Worm (Caenorhabditis elegans) whole organism, young adult: ENCODE measurements around the gene cdh-5.

Experiments used
- D2030.7 ChIP-seq: fragments of 200-800 bp; sonication (Bioruptor generic); IDR thresholded peaks from 2 replicates; pipeline ENCODE4 v1.3.6; 2022; ENCODE audit warnings: missing genetic modification reagents, missing genetic modification characterization, missing compliant biosample characterization
- F33H1.4 ChIP-seq: fragments of 200-800 bp; sonication (Bioruptor generic); IDR thresholded peaks from 2 replicates; pipeline ENCODE4 v1.3.6; 2022; ENCODE audit warnings: missing genetic modification reagents, missing genetic modification characterization, missing compliant biosample characterization
- F37B4.10 ChIP-seq: fragments of 200-800 bp; sonication (Bioruptor generic); IDR thresholded peaks from 2 replicates; pipeline ENCODE4 v1.3.6; 2022; ENCODE audit warnings: missing genetic modification characterization, missing compliant biosample characterization
- F39B2.1 ChIP-seq: fragments of 200-800 bp; sonication (Bioruptor generic); IDR thresholded peaks from 2 replicates; pipeline ENCODE4 v1.3.6; 2022; ENCODE audit warnings: missing genetic modification reagents, missing genetic modification characterization, missing compliant biosample characterization
- F49E8.2 ChIP-seq: sonication (generic microtip); optimal IDR thresholded peaks from 3 replicates; lab custom pipeline; 2017; ENCODE audit warnings: missing genetic modification characterization, mild to moderate bottlenecking, missing compliant biosample characterization, antibody characterized with exemption, moderate library complexity; ENCODE audit not compliant: insufficient read depth
- F52B5.7 ChIP-seq: sonication (generic microtip); optimal IDR thresholded peaks from 2 replicates; lab custom pipeline; 2016; ENCODE audit warnings: mild to moderate bottlenecking, missing genetic modification characterization, missing compliant biosample characterization
- F55B11.4 ChIP-seq: sonication (generic microtip); optimal IDR thresholded peaks from 2 replicates; lab custom pipeline; 2016; ENCODE audit warnings: missing compliant biosample characterization, missing genetic modification characterization, borderline replicate concordance; ENCODE audit not compliant: insufficient read depth
- Y67H2A.10 ChIP-seq: fragments of 200-800 bp; sonication (Bioruptor generic); conservative IDR thresholded peaks from 2 replicates; pipeline ENCODE4 v1.3.6; 2022; ENCODE audit warnings: missing genetic modification reagents, missing genetic modification characterization, missing compliant biosample characterization
- attf-3 ChIP-seq: fragments of 200-800 bp; sonication (Bioruptor generic); conservative IDR thresholded peaks from 2 replicates; pipeline ENCODE4 v1.3.6; 2022; ENCODE audit warnings: missing genetic modification reagents, missing genetic modification characterization, missing compliant biosample characterization
- attf-5 ChIP-seq: fragments of 200-800 bp; sonication (Bioruptor generic); optimal IDR thresholded peaks from 2 replicates; lab custom pipeline; 2018; ENCODE audit warnings: mild to moderate bottlenecking, missing genetic modification characterization, missing compliant biosample characterization
- cebp-1 ChIP-seq, 2 experiments: fragments of 200-800 bp in 1 of 2; sonication (Bioruptor generic) in 1 of 2; sonication (generic microtip) in 1 of 2; IDR thresholded peaks in 1 of 2; optimal IDR thresholded peaks in 1 of 2; 2 replicates each; pipeline versions ENCODE4 v1.3.6 to Lab custom; 2017 to 2022; ENCODE audit warnings: missing compliant biosample characterization in 2 of 2, missing genetic modification characterization in 2 of 2, mild to moderate bottlenecking in 1 of 2, missing genetic modification reagents in 1 of 2, moderate library complexity in 1 of 2
- ceh-100 ChIP-seq: fragments of 200-800 bp; sonication (Bioruptor generic); IDR thresholded peaks from 2 replicates; pipeline ENCODE4 v1.3.6; 2022; ENCODE audit warnings: missing genetic modification reagents, missing genetic modification characterization, missing compliant biosample characterization
- ceh-27 ChIP-seq: fragments of 200-800 bp; sonication (Bioruptor generic); optimal IDR thresholded peaks from 2 replicates; lab custom pipeline; 2018; ENCODE audit warnings: mild to moderate bottlenecking, missing genetic modification characterization, moderate library complexity, missing compliant biosample characterization
- efl-1 ChIP-seq: fragments of 150-350 bp; optimal IDR thresholded peaks from 2 replicates; lab custom pipeline; 2014; ENCODE audit warnings: missing biosample characterization, missing genetic modification reagents, missing genetic modification characterization
- ets-4 ChIP-seq: fragments of 200-800 bp; sonication (Bioruptor generic); optimal IDR thresholded peaks from 2 replicates; lab custom pipeline; 2018; ENCODE audit warnings: mild to moderate bottlenecking, missing genetic modification characterization, missing compliant biosample characterization
- fkh-3 ChIP-seq: sonication (generic microtip); optimal IDR thresholded peaks from 2 replicates; lab custom pipeline; 2016; ENCODE audit warnings: mild to moderate bottlenecking, missing genetic modification characterization, missing compliant biosample characterization
- gei-17 ChIP-seq: fragments of 200-800 bp; sonication (Bioruptor generic); optimal IDR thresholded peaks from 2 replicates; lab custom pipeline; 2018; ENCODE audit warnings: mild to moderate bottlenecking, missing genetic modification characterization, missing compliant biosample characterization
- hrde-1 ChIP-seq: sonication (generic microtip); optimal IDR thresholded peaks from 2 replicates; lab custom pipeline; 2016; ENCODE audit warnings: missing genetic modification characterization, mild to moderate bottlenecking, missing compliant biosample characterization, moderate library complexity, missing genotype, missing genetic modification reagents, borderline replicate concordance
- lag-1 ChIP-seq: fragments of 200-800 bp; sonication (Bioruptor generic); IDR thresholded peaks from 2 replicates; pipeline ENCODE4 v1.3.6; 2022; ENCODE audit warnings: missing genetic modification reagents, missing genetic modification characterization, missing compliant biosample characterization
- lin-35 ChIP-seq, 3 experiments: fragments of 150-350 bp in 2 of 3; sonication (generic microtip) in 1 of 3; optimal IDR thresholded peaks; 2 replicates each; lab custom pipeline; 2014 to 2018; ENCODE audit warnings: missing biosample characterization in 3 of 3, missing genetic modification characterization in 3 of 3, missing genetic modification reagents in 3 of 3
- madf-10 ChIP-seq: sonication (generic microtip); optimal IDR thresholded peaks from 2 replicates; lab custom pipeline; 2016; ENCODE audit warnings: mild to moderate bottlenecking, missing genetic modification characterization, missing compliant biosample characterization
- mel-28 ChIP-seq: sonication (generic microtip); optimal IDR thresholded peaks from 2 replicates; lab custom pipeline; 2016; ENCODE audit warnings: borderline replicate concordance, mild to moderate bottlenecking, missing genetic modification characterization, missing compliant biosample characterization
- mes-4 ChIP-seq: sonication (generic microtip); optimal IDR thresholded peaks from 2 replicates; lab custom pipeline; 2016; ENCODE audit warnings: missing genotype, missing genetic modification characterization, missing compliant biosample characterization
- nfya-2 ChIP-seq: fragments of 200-800 bp; sonication (Bioruptor generic); IDR thresholded peaks from 2 replicates; pipeline ENCODE4 v1.3.6; 2022; ENCODE audit warnings: missing genetic modification reagents, missing genetic modification characterization, missing compliant biosample characterization
- nfyb-1 ChIP-seq: fragments of 200-800 bp; sonication (Bioruptor generic); IDR thresholded peaks from 2 replicates; pipeline ENCODE4 v1.3.6; 2022; ENCODE audit warnings: missing genetic modification reagents, missing genetic modification characterization, missing compliant biosample characterization
- nhr-179 ChIP-seq: sonication (generic microtip); optimal IDR thresholded peaks from 2 replicates; lab custom pipeline; 2016; ENCODE audit warnings: mild to moderate bottlenecking, missing genetic modification characterization, missing compliant biosample characterization
- nhr-80 ChIP-seq: sonication (generic microtip); optimal IDR thresholded peaks from 2 replicates; lab custom pipeline; 2016; ENCODE audit warnings: missing genetic modification characterization, missing compliant biosample characterization
- nhr-90 ChIP-seq: sonication (generic microtip); optimal IDR thresholded peaks from 2 replicates; lab custom pipeline; 2016; ENCODE audit warnings: missing genotype, mild to moderate bottlenecking, missing genetic modification characterization, missing compliant biosample characterization
- snpc-3.4 ChIP-seq: sonication (generic microtip); optimal IDR thresholded peaks from 2 replicates; lab custom pipeline; 2017; ENCODE audit warnings: missing genetic modification characterization, mild to moderate bottlenecking, missing compliant biosample characterization, antibody characterized with exemption, moderate library complexity, missing genotype, missing genetic modification reagents
- tbp1 ChIP-seq: fragments of 200-800 bp; sonication (Bioruptor generic); optimal IDR thresholded peaks from 2 replicates; lab custom pipeline; 2018; ENCODE audit warnings: mild to moderate bottlenecking, missing genetic modification characterization, missing compliant biosample characterization
- tlf-1 ChIP-seq: fragments of 200-800 bp; sonication (Bioruptor generic); optimal IDR thresholded peaks from 2 replicates; lab custom pipeline; 2018; ENCODE audit warnings: mild to moderate bottlenecking, missing genetic modification characterization, missing compliant biosample characterization
- unc-130 ChIP-seq: sonication (generic microtip); optimal IDR thresholded peaks from 2 replicates; lab custom pipeline; 2016; ENCODE audit warnings: missing genetic modification reagents, missing genetic modification characterization, missing compliant biosample characterization
- ztf-26 ChIP-seq: sonication (generic microtip); optimal IDR thresholded peaks from 2 replicates; lab custom pipeline; 2017; ENCODE audit warnings: missing genetic modification characterization, missing compliant biosample characterization
- ztf-3 ChIP-seq: fragments of 200-800 bp; sonication (Bioruptor generic); optimal IDR thresholded peaks from 2 replicates; lab custom pipeline; 2018; ENCODE audit warnings: mild to moderate bottlenecking, missing genetic modification characterization, missing compliant biosample characterization

cdh-5 gene

ce11 chrIV:8648502-8648901 is 20.2 kb upstream of the cdh-5 start, which contains the start of gene cyp-33E1:
TSS of gene cyp-33E1 (minus strand) at chrIV:8648602.
- no peak for TF ChIP-seq cebp-1 (GFP tag; IDR thresholded peaks at IDR 0.05; lab: Robert Waterston, UW)
- TF ChIP-seq cebp-1 (tag; optimal IDR thresholded peaks at IDR 0.05; lab: Kevin White, UChicago) = no peak
- no peak for TF ChIP-seq mel-28 (tag; lab: Kevin White, UChicago)
- TF ChIP-seq tlf-1 (GFP tag; lab: Kevin White, UChicago) = no peak
- TF ChIP-seq snpc-3.4 (tag; lab: Kevin White, UChicago) = no peak
- TF ChIP-seq efl-1 = no peak
- no peak for TF ChIP-seq D2030.7 (GFP tag; lab: Robert Waterston, UW)
- TF ChIP-seq ztf-3 (GFP tag; lab: Kevin White, UChicago) = no peak
- TF ChIP-seq madf-10 (tag; lab: Kevin White, UChicago) = no peak
- TF ChIP-seq ztf-26 (tag; lab: Kevin White, UChicago) = no peak
- no peak for TF ChIP-seq mes-4
- TF ChIP-seq nhr-90 = no peak
- TF ChIP-seq unc-130 (GFP tag; lab: Kevin White, UChicago) = no peak
- TF ChIP-seq Y67H2A.10 (GFP tag; lab: Robert Waterston, UW) = no peak

ce11 chrIV:8650696-8651095 is 18.0 kb upstream of the cdh-5 start, which contains the start of gene C49C8.2:
TSS of gene C49C8.2 (plus strand) at chrIV:8651088.
- TF ChIP-seq nhr-80 (tag; lab: Kevin White, UChicago) (peak; percentile 34), lag-1 (GFP tag; lab: Robert Waterston, UW) (no peak), nfyb-1 (GFP tag; lab: Robert Waterston, UW) (no peak)
- TF ChIP-seq, all 124 proteins: peak for 1

ce11 chrIV:8651835-8652234 is 16.9 kb upstream of the cdh-5 start, which contains the start of gene C49C8.8:
TSS of gene C49C8.8 (plus strand) at chrIV:8652135.
- TF ChIP-seq ceh-27 (GFP tag; lab: Kevin White, UChicago) (no peak), ceh-100 (no peak), attf-3 (no peak), attf-5 (GFP tag; lab: Kevin White, UChicago) (no peak), gei-17 (GFP tag; lab: Kevin White, UChicago) (no peak), tbp1 (GFP tag; lab: Kevin White, UChicago) (no peak), hrde-1 (tag; lab: Kevin White, UChicago) (no peak), F37B4.10 (GFP tag; lab: Robert Waterston, UW) (no peak), lin-35 (GFP tag; optimal IDR thresholded peaks at IDR 0.05; lab: Kevin White, UChicago) (no peak), ets-4 (GFP tag; lab: Kevin White, UChicago) (no peak), madf-10 (tag; lab: Kevin White, UChicago) (no peak), F39B2.1 (GFP tag; lab: Robert Waterston, UW) (no peak)

ce11 chrIV:8653592-8653991 is 15.1 kb upstream of the cdh-5 start, which contains the start of gene C49C8.5:
TSS of gene C49C8.5 (minus strand) at chrIV:8653664.
- TF ChIP-seq fkh-3 (tag; lab: Kevin White, UChicago) (no peak), F55B11.4 (no peak)

ce11 chrIV:8654115-8654628 is 14.6 kb upstream of the cdh-5 start, which contains the start of gene C49C8.1:
TSS of gene C49C8.1 (plus strand) at chrIV:8654578.
- TF ChIP-seq nhr-179 (tag; lab: Kevin White, UChicago) = no peak
- TF ChIP-seq nfya-2 (GFP tag; lab: Robert Waterston, UW) = no peak
- TF ChIP-seq F49E8.2 (tag; lab: Kevin White, UChicago) = no peak
- no peak for TF ChIP-seq F33H1.4
- no peak for TF ChIP-seq F52B5.7 (tag; lab: Kevin White, UChicago)
